Fruit fly (Drosophila melanogaster) whole organism, pupa: ENCODE data around the gene CG4960.
A peak's percentile ranks its signal among the peaks of the same experiment; 100 is the strongest.

Experiments used
- CG10348 ChIP-seq: fragments of 200-800 bp; sonication (Bioruptor generic); IDR thresholded peaks from 2 replicates; pipeline ENCODE4 v1.3.6; 2022; ENCODE audit warnings: missing biosample characterization, missing genetic modification characterization
- CG12605 ChIP-seq: fragments of 200-800 bp; sonication (Bioruptor generic); IDR thresholded peaks from 2 replicates; pipeline ENCODE4 v1.3.6; 2022; ENCODE audit warnings: missing biosample characterization, missing genetic modification characterization
- CG32121 ChIP-seq: fragments of 200-800 bp; sonication (Bioruptor generic); IDR thresholded peaks from 2 replicates; pipeline ENCODE4 v1.3.6; 2022; ENCODE audit warnings: missing biosample characterization, missing genetic modification characterization
- Ets98B ChIP-seq: fragments of 200-800 bp; sonication (Bioruptor generic); IDR thresholded peaks from 2 replicates; pipeline ENCODE4 v1.3.6; 2022; ENCODE audit warnings: missing biosample characterization, missing genetic modification characterization
- Pif1A ChIP-seq: fragments of 200-800 bp; sonication (Bioruptor generic); optimal IDR thresholded peaks from 3 replicates; lab custom pipeline; 2016; ENCODE audit warnings: missing biosample characterization, missing genetic modification characterization
- Pif1B ChIP-seq: fragments of 200-800 bp; sonication (Bioruptor generic); optimal IDR thresholded peaks from 3 replicates; lab custom pipeline; 2016; ENCODE audit warnings: missing biosample characterization, missing genetic modification characterization

- TF ChIP-seq CG10348 (GFP tag; lab: Robert Waterston, UW) (no peak), CG12605 (GFP tag; lab: Robert Waterston, UW) (peak; percentile 41; the same call in 1 of the 2 replicates), Ets98B (GFP tag; lab: Robert Waterston, UW) (peak; percentile 45; the same call in 1 of the 2 replicates), CG32121 (GFP tag; lab: Robert Waterston, UW) (no peak), Pif1A (GFP tag; lab: Kevin White, UChicago) (no peak), Pif1B (GFP tag; lab: Kevin White, UChicago) (no peak)
Measured at dm6 chr3R:25760190-25760589, 26.9 kb downstream of the CG4960 start.
